Worm (Caenorhabditis elegans): Measurements from ENCODE around the gene C17H12.37.

DNA sequence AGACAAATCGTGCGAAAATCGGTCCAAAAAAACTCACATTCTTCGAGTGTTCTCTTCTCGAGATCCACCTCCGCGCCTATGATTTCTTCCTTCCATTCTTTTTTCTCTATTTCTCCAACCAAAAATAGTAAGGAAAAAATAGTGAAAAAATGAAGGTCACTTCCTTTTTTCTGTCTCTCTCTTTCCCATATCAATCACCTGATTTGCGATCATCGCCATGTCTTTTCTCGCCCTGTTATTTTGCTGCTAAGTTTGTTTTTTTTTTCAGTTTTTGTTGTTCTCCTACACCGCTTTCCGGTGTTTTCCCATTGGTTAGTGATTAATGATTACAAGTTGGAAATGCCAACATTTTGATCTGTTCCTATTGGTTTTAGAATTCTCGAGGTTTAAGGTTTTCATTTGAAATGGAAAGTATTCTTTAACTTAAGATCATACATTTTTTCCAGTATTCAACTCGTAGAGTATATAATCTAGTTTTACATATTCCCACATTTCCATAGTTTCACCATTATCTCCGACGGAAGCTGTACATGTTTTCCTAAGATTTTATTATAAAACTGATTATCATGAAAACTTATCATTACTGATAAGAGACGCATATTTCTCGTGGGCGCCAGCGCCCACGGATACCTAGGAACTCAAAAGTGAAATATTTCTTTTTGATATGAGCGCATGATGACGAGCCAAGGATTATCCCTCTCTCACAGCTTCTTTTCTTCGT, 36.8 kb downstream of the C17H12.37 start:
- TF ChIP-seq lsy-2 (tag; optimal IDR thresholded peaks at IDR 0.05) = no peak
- TF ChIP-seq lin-13 (tag; optimal IDR thresholded peaks at IDR 0.05) = no peak
- no peak for TF ChIP-seq ham-2 (GFP tag; optimal IDR thresholded peaks at IDR 0.05)
- TF ChIP-seq blmp-1 (tag; optimal IDR thresholded peaks at IDR 0.05) = no peak
- TF ChIP-seq ceh-43 (GFP tag; optimal IDR thresholded peaks at IDR 0.05) = no peak
- no peak for TF ChIP-seq nhr-28 (tag; optimal IDR thresholded peaks at IDR 0.05)
- TF ChIP-seq drap-1 (GFP tag; optimal IDR thresholded peaks at IDR 0.05) = no peak

Measured in whole organism, mixed stage, embryonic.